Worm (Caenorhabditis elegans): ENCODE measurements around the gene F54E7.9.

ce11 chrIII:5634509-5634908 is 43.2 kb downstream of the F54E7.9 start:
- TF ChIP-seq ztf-29 (GFP tag; IDR thresholded peaks at IDR 0.05) (no peak), flt-1 (GFP tag; IDR thresholded peaks at IDR 0.05) (no peak), tab-1 (GFP tag; IDR thresholded peaks at IDR 0.05) (no peak), T22C8.4 (GFP tag; IDR thresholded peaks at IDR 0.05) (no peak)

Measured in whole organism, midembryonic.